Worm (Caenorhabditis elegans): ENCODE measurements around the gene nyn-1.

DNA sequence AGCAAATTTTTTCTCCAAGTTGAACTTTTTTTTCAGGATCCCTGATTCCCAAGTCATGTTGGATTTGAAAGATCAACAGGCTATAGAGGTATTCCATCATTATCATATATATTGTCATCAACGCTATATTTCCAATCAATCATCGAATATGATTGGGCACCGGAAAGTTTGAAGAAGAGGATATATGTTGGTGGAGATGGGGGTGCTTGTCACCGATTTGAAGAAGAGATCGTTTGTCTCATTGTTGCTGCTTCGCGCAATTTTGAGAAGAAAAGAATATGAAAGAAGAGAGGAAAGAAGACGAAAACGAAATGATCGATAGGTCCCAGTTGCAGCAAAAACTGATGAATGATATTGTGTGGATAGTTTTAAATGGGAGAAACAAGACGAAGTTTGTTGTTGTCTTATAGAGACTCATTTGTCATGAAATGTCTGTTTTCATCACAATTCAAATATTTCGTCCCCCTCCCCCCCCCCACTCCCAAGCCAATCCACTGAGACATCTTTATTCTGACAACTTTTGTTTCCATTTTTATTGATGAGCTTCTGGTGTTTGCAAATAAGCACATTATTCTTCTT is 2.6 kb upstream of the nyn-1 start, which contains the start of gene T23G4.2:
- no peak for TF ChIP-seq tbx-11 (GFP tag; IDR thresholded peaks at IDR 0.05)
- no peak for TF ChIP-seq ama-1 (optimal IDR thresholded peaks at IDR 0.05)
- TF ChIP-seq B0310.2 (tag; optimal IDR thresholded peaks at IDR 0.05): no peak
- no peak for TF ChIP-seq tbx-37 (GFP tag; conservative IDR thresholded peaks at IDR 0.05)
- TF ChIP-seq flt-1 (GFP tag; IDR thresholded peaks at IDR 0.05): no peak
